2 fruit fly cellular contexts compared by ENCODE assay signal in genomic region chr3L:11322148-11323093, dm6.
TF ChIP-seq lines count a peak whose summit lies in the region.

No protein-coding gene starts in this region.

TF ChIP-seq in whole organism, embryonic, 481 proteins besides CTCF, POLR2A, EP300 and RAD21 (continued from another document and continues in another):
- TF ChIP-seq CG32532 (GFP tag; IDR thresholded peaks at IDR 0.05; lab: Robert Waterston, UW) = no peak
- peak; percentile 26 for TF ChIP-seq CG13624 (GFP tag; optimal IDR thresholded peaks at IDR 0.05; lab: Kevin White, UChicago)
- TF ChIP-seq slbo (GFP tag; IDR thresholded peaks at IDR 0.05; lab: Robert Waterston, UW) = peak; percentile 42
- peak; percentile 40; the same call in 1 of the 2 replicates for TF ChIP-seq CG3847 (GFP tag; IDR thresholded peaks at IDR 0.05; lab: Robert Waterston, UW)
- peak; percentile 21 for TF ChIP-seq CG13775 (GFP tag; optimal IDR thresholded peaks at IDR 0.05; lab: Kevin White, UChicago)
- no peak; the same call in 1 of the 2 replicates for TF ChIP-seq lmd (GFP tag; IDR thresholded peaks at IDR 0.05; lab: Robert Waterston, UW)
- peak; percentile 11 for TF ChIP-seq Hand (GFP tag; optimal IDR thresholded peaks at IDR 0.05; lab: Kevin White, UChicago)
- TF ChIP-seq Bdp1 (GFP tag; optimal IDR thresholded peaks at IDR 0.05; lab: Kevin White, UChicago) = no peak
- peak; percentile 11 for TF ChIP-seq CG11504 (tag; optimal IDR thresholded peaks at IDR 0.05; lab: Kevin White, UChicago)
- TF ChIP-seq CG8281 (tag; optimal IDR thresholded peaks at IDR 0.05; lab: Kevin White, UChicago) = no peak
- TF ChIP-seq CG6175 (GFP tag; IDR thresholded peaks at IDR 0.05; lab: Robert Waterston, UW) = peak; percentile 40; the same call in 2 of the 3 replicates
- TF ChIP-seq lilli (GFP tag; optimal IDR thresholded peaks at IDR 0.05; lab: Kevin White, UChicago) = peak; percentile 36
- peak; percentile 64 for TF ChIP-seq CG9932 (GFP tag; IDR thresholded peaks at IDR 0.05; lab: Robert Waterston, UW)
- no peak for TF ChIP-seq CG6272 (GFP tag; IDR thresholded peaks at IDR 0.05; lab: Robert Waterston, UW)
- no peak for TF ChIP-seq schlank (tag; optimal IDR thresholded peaks at IDR 0.05; lab: Kevin White, UChicago)
- peak; percentile 26 for TF ChIP-seq CG18619 (GFP tag; optimal IDR thresholded peaks at IDR 0.05; lab: Kevin White, UChicago)
- peak; percentile 12 for TF ChIP-seq CG2678 (tag; optimal IDR thresholded peaks at IDR 0.05; lab: Kevin White, UChicago)
- no peak for TF ChIP-seq CG13123 (GFP tag; optimal IDR thresholded peaks at IDR 0.05; lab: Kevin White, UChicago)
- no peak for TF ChIP-seq sob (GFP tag; IDR thresholded peaks at IDR 0.05; lab: Robert Waterston, UW)
- no peak for TF ChIP-seq CG14667 (GFP tag; IDR thresholded peaks at IDR 0.05; lab: Robert Waterston, UW)
- TF ChIP-seq CG2712 (tag; optimal IDR thresholded peaks at IDR 0.05; lab: Kevin White, UChicago) = peak; percentile 5
- TF ChIP-seq CG8388 (GFP tag; optimal IDR thresholded peaks at IDR 0.05; lab: Kevin White, UChicago) = no peak
- peak; percentile 29 for TF ChIP-seq CG7556 (GFP tag; optimal IDR thresholded peaks at IDR 0.05; lab: Kevin White, UChicago)
- TF ChIP-seq CG15514 (GFP tag; optimal IDR thresholded peaks at IDR 0.05; lab: Kevin White, UChicago) = no peak
- no peak for TF ChIP-seq CG15479 (GFP tag; optimal IDR thresholded peaks at IDR 0.05; lab: Kevin White, UChicago)
- peak; percentile 72 for TF ChIP-seq sens (GFP tag; lab: Kevin White, UChicago)
- no peak for TF ChIP-seq zfh1 (GFP tag; IDR thresholded peaks at IDR 0.05; lab: Robert Waterston, UW)
- TF ChIP-seq CoRest (tag; optimal IDR thresholded peaks at IDR 0.05; lab: Kevin White, UChicago) = peak; percentile 30
- no peak for TF ChIP-seq Abd-B (GFP tag; optimal IDR thresholded peaks at IDR 0.05; lab: Kevin White, UChicago)
- TF ChIP-seq ttk (GFP tag; IDR thresholded peaks at IDR 0.05; lab: Robert Waterston, UW) = no peak
- peak; percentile 5 for TF ChIP-seq pho (GFP tag; optimal IDR thresholded peaks at IDR 0.05; lab: Kevin White, UChicago)
- peak; percentile 10 for TF ChIP-seq CG7839 (tag; optimal IDR thresholded peaks at IDR 0.05; lab: Kevin White, UChicago)
- TF ChIP-seq Atf-2 (GFP tag; optimal IDR thresholded peaks at IDR 0.05; lab: Kevin White, UChicago) = no peak
- TF ChIP-seq CG10543 (GFP tag; optimal IDR thresholded peaks at IDR 0.05; lab: Kevin White, UChicago) = peak; percentile 3
- TF ChIP-seq Sry-β (GFP tag; optimal IDR thresholded peaks at IDR 0.05; lab: Kevin White, UChicago) = no peak
- no peak for TF ChIP-seq CG8765 (GFP tag; IDR thresholded peaks at IDR 0.05; lab: Robert Waterston, UW)
- TF ChIP-seq sr (GFP tag; IDR thresholded peaks at IDR 0.05; lab: Robert Waterston, UW) = no peak
- TF ChIP-seq cwo (GFP tag; optimal IDR thresholded peaks at IDR 0.05; lab: Kevin White, UChicago) = peak; percentile 41
- peak; percentile 15 for TF ChIP-seq Med (GFP tag; lab: Kevin White, UChicago)
- no peak for TF ChIP-seq odd (GFP tag; optimal IDR thresholded peaks at IDR 0.05; lab: Kevin White, UChicago)
- no peak for TF ChIP-seq tap (tag; optimal IDR thresholded peaks at IDR 0.05; lab: Kevin White, UChicago)
- TF ChIP-seq bab2 (GFP tag; optimal IDR thresholded peaks at IDR 0.05; lab: Kevin White, UChicago) = no peak
- no peak for TF ChIP-seq MTF-1 (GFP tag; optimal IDR thresholded peaks at IDR 0.05; lab: Kevin White, UChicago; ENCODE audit: borderline replicate concordance)
- TF ChIP-seq NfI (GFP tag; optimal IDR thresholded peaks at IDR 0.05; lab: Kevin White, UChicago) = no peak
- no peak for TF ChIP-seq ken (GFP tag; IDR thresholded peaks at IDR 0.05; lab: Robert Waterston, UW)
- TF ChIP-seq CG17361 (GFP tag; IDR thresholded peaks at IDR 0.05; lab: Robert Waterston, UW) = peak; percentile 41; the same call in 1 of the 3 replicates
- no peak for TF ChIP-seq Hr3 (GFP tag; optimal IDR thresholded peaks at IDR 0.05; lab: Kevin White, UChicago)
- no peak for TF ChIP-seq ranshi (GFP tag; IDR thresholded peaks at IDR 0.05; lab: Robert Waterston, UW)
- TF ChIP-seq gt (GFP tag; IDR thresholded peaks at IDR 0.05; lab: Robert Waterston, UW) = no peak
- TF ChIP-seq eyg (GFP tag; optimal IDR thresholded peaks at IDR 0.05; lab: Kevin White, UChicago) = no peak
- TF ChIP-seq CG12236 (GFP tag; optimal IDR thresholded peaks at IDR 0.05; lab: Kevin White, UChicago) = no peak
- TF ChIP-seq CG10147 (GFP tag; optimal IDR thresholded peaks at IDR 0.05; lab: Kevin White, UChicago) = peak; percentile 55
- TF ChIP-seq hkb (optimal IDR thresholded peaks at IDR 0.05; lab: Kevin White, UChicago) = no peak
- TF ChIP-seq hkb (GFP tag; IDR thresholded peaks at IDR 0.05; lab: Robert Waterston, UW) = no peak
- TF ChIP-seq ssp (GFP tag; IDR thresholded peaks at IDR 0.05; lab: Robert Waterston, UW) = no peak
- TF ChIP-seq bcd (GFP tag; optimal IDR thresholded peaks at IDR 0.05; lab: Kevin White, UChicago) = peak; percentile 13
- TF ChIP-seq CG9817 (tag; optimal IDR thresholded peaks at IDR 0.05; lab: Kevin White, UChicago) = peak; percentile 4
- no peak for TF ChIP-seq bowl (GFP tag; IDR thresholded peaks at IDR 0.05; lab: Robert Waterston, UW)
- 0 out of 2 replicates have a peak, but pooled peaks have one; percentile 8 for TF ChIP-seq wdn (GFP tag; IDR thresholded peaks at IDR 0.05; lab: Robert Waterston, UW)
- TF ChIP-seq CG13894 (tag; optimal IDR thresholded peaks at IDR 0.05; lab: Kevin White, UChicago) = peak; percentile 73
- TF ChIP-seq Optix (GFP tag; IDR thresholded peaks at IDR 0.05; lab: Robert Waterston, UW) = no peak
- no peak for TF ChIP-seq emc (GFP tag; optimal IDR thresholded peaks at IDR 0.05; lab: Kevin White, UChicago)
- TF ChIP-seq Trl (optimal IDR thresholded peaks at IDR 0.05; lab: Kevin White, UChicago) = no peak
- TF ChIP-seq Trl (GFP tag; optimal IDR thresholded peaks at IDR 0.05; lab: Kevin White, UChicago) = no peak
- no peak for TF ChIP-seq CG3838 (GFP tag; optimal IDR thresholded peaks at IDR 0.05; lab: Kevin White, UChicago)
- TF ChIP-seq Meics (GFP tag; optimal IDR thresholded peaks at IDR 0.05; lab: Kevin White, UChicago) = peak; percentile 5
- peak; percentile 13 for TF ChIP-seq CG16815 (GFP tag; optimal IDR thresholded peaks at IDR 0.05; lab: Kevin White, UChicago)
- TF ChIP-seq CG9876 (GFP tag; optimal IDR thresholded peaks at IDR 0.05; lab: Kevin White, UChicago) = no peak
- TF ChIP-seq Usf (GFP tag; optimal IDR thresholded peaks at IDR 0.05; lab: Kevin White, UChicago) = peak; percentile 7

TF ChIP-seq in whole organism, prepupa, 60 proteins besides CTCF, POLR2A, EP300 and RAD21 (continued from another document):
- TF ChIP-seq net (GFP tag; optimal IDR thresholded peaks at IDR 0.05; lab: Kevin White, UChicago) (peak; percentile 37), CG3032 (tag; optimal IDR thresholded peaks at IDR 0.05; lab: Kevin White, UChicago) (peak; percentile 44), CG10631 (GFP tag; optimal IDR thresholded peaks at IDR 0.05; lab: Kevin White, UChicago) (peak; percentile 63), pdm3 (GFP tag; optimal IDR thresholded peaks at IDR 0.05; lab: Kevin White, UChicago) (peak; percentile 61), eg (GFP tag; IDR thresholded peaks at IDR 0.05; lab: Robert Waterston, UW) (no peak), Hr4 (GFP tag; optimal IDR thresholded peaks at IDR 0.05; lab: Kevin White, UChicago) (no peak), CG15336 (GFP tag; IDR thresholded peaks at IDR 0.05; lab: Robert Waterston, UW) (0 out of 2 replicates have a peak, but pooled peaks have one; percentile 6), CG7368 (GFP tag; optimal IDR thresholded peaks at IDR 0.05; lab: Kevin White, UChicago) (no peak), Met (GFP tag; optimal IDR thresholded peaks at IDR 0.05; lab: Kevin White, UChicago) (peak; percentile 68), CG1621 (tag; optimal IDR thresholded peaks at IDR 0.05; lab: Kevin White, UChicago) (peak; percentile 24), CG34406 (GFP tag; optimal IDR thresholded peaks at IDR 0.05; lab: Kevin White, UChicago) (peak; percentile 63), CG9139 (GFP tag; optimal IDR thresholded peaks at IDR 0.05; lab: Kevin White, UChicago) (no peak), CG11294 (GFP tag; IDR thresholded peaks at IDR 0.05; lab: Robert Waterston, UW) (no peak), vri (GFP tag; optimal IDR thresholded peaks at IDR 0.05; lab: Kevin White, UChicago) (peak; percentile 49), Eip75B (GFP tag; optimal IDR thresholded peaks at IDR 0.05; lab: Kevin White, UChicago) (peak; percentile 32), salr (GFP tag; optimal IDR thresholded peaks at IDR 0.05; lab: Kevin White, UChicago) (peak; percentile 25 to 38), Eip93F (GFP tag; optimal IDR thresholded peaks at IDR 0.05; lab: Kevin White, UChicago) (no peak), Gug (GFP tag; IDR thresholded peaks at IDR 0.05; lab: Robert Waterston, UW) (no peak), CG6808 (GFP tag; optimal IDR thresholded peaks at IDR 0.05; lab: Kevin White, UChicago) (peak; percentile 8), topi (GFP tag; optimal IDR thresholded peaks at IDR 0.05; lab: Kevin White, UChicago) (peak; percentile 63), esn (GFP tag; optimal IDR thresholded peaks at IDR 0.05; lab: Kevin White, UChicago) (peak; percentile 75), CG10669 (GFP tag; optimal IDR thresholded peaks at IDR 0.05; lab: Kevin White, UChicago) (peak; percentile 49), lz (GFP tag; optimal IDR thresholded peaks at IDR 0.05; lab: Kevin White, UChicago) (peak; percentile 68), Ets96B (tag; optimal IDR thresholded peaks at IDR 0.05; lab: Kevin White, UChicago) (peak; percentile 60), Hr38 (GFP tag; optimal IDR thresholded peaks at IDR 0.05; lab: Kevin White, UChicago) (no peak), Eip78C (GFP tag; lab: Kevin White, UChicago) (peak; percentile 93), CG8119 (GFP tag; IDR thresholded peaks at IDR 0.05; lab: Robert Waterston, UW) (0 out of 3 replicates have a peak, but pooled peaks have one; percentile 36), achi (GFP tag; optimal IDR thresholded peaks at IDR 0.05; lab: Kevin White, UChicago) (peak; percentile 62), CG6276 (GFP tag; optimal IDR thresholded peaks at IDR 0.05; lab: Kevin White, UChicago) (no peak), svp (GFP tag; lab: Kevin White, UChicago) (peak; percentile 82), fd85E (GFP tag; optimal IDR thresholded peaks at IDR 0.05; lab: Kevin White, UChicago) (no peak), CG11762 (GFP tag; optimal IDR thresholded peaks at IDR 0.05; lab: Kevin White, UChicago; ENCODE audit: insufficient read depth) (no peak), CG8319 (GFP tag; optimal IDR thresholded peaks at IDR 0.05; lab: Kevin White, UChicago) (no peak), Smox (GFP tag; optimal IDR thresholded peaks at IDR 0.05; lab: Kevin White, UChicago) (peak; percentile 63), Ets21C (GFP tag; optimal IDR thresholded peaks at IDR 0.05; lab: Kevin White, UChicago) (peak; percentile 4), Hr39 (GFP tag; optimal IDR thresholded peaks at IDR 0.05; lab: Kevin White, UChicago) (peak; percentile 67), ss (GFP tag; optimal IDR thresholded peaks at IDR 0.05; lab: Kevin White, UChicago) (peak; percentile 54 to 60)
